Fruit fly (Drosophila melanogaster): ENCODE results near the gene CG14079.

- TF ChIP-seq h (optimal IDR thresholded peaks at IDR 0.05) (no peak), insv (optimal IDR thresholded peaks at IDR 0.05) (no peak), ttk (optimal IDR thresholded peaks at IDR 0.05) (no peak), psq (optimal IDR thresholded peaks at IDR 0.05) (no peak), Myc (optimal IDR thresholded peaks at IDR 0.05) (no peak)
Observed at dm6 chr3L:19073029-19073908, 24.5 kb upstream of the CG14079 start.

All from Kc167 (cell line).